Worm (Caenorhabditis elegans): Measurements from ENCODE around the gene Y14H12B.1.

ce11 chrII:3922696-3923095 is 11.6 kb upstream of the Y14H12B.1 start:
- TF ChIP-seq him-1 (tag; optimal IDR thresholded peaks at IDR 0.05) (no peak), W03F9.2 (tag; optimal IDR thresholded peaks at IDR 0.05) (no peak)

All from whole organism, L4/young adult.